Fruit fly (Drosophila melanogaster) whole organism, embryonic: ENCODE results near the gene Pdhb.

ENCODE experiments used
- Blimp-1 ChIP-seq: fragments of 200-800 bp; sonication (Bioruptor generic); optimal IDR thresholded peaks from 3 replicates; lab custom pipeline; 2018; ENCODE audit warnings: missing biosample characterization, missing genetic modification characterization, mild to moderate bottlenecking, moderate library complexity, missing genetic modification reagents
- CG11560 ChIP-seq: fragments of 200-800 bp; sonication (Bioruptor generic); IDR thresholded peaks from 3 replicates; pipeline ENCODE4 v1.3.6; 2022; ENCODE audit warnings: missing biosample characterization, missing genetic modification characterization
- CG12659 ChIP-seq: fragments of 200-800 bp; sonication (Bioruptor generic); optimal IDR thresholded peaks from 3 replicates; lab custom pipeline; 2017; ENCODE audit warnings: mild to moderate bottlenecking, missing biosample characterization, missing genetic modification reagents, missing genetic modification characterization
- CG15011 ChIP-seq: fragments of 200-800 bp; sonication (Bioruptor generic); optimal IDR thresholded peaks from 3 replicates; lab custom pipeline; 2018; ENCODE audit warnings: missing biosample characterization, mild to moderate bottlenecking, missing genetic modification characterization
- CG15601 ChIP-seq: fragments of 200-800 bp; sonication (Bioruptor generic); optimal IDR thresholded peaks from 3 replicates; lab custom pipeline; 2019; ENCODE audit warnings: missing biosample characterization, mild to moderate bottlenecking, missing genetic modification characterization, moderate library complexity
- CG16813 ChIP-seq: fragments of 200-800 bp; sonication (Bioruptor generic); IDR thresholded peaks from 3 replicates; pipeline ENCODE4 v1.3.6; 2022; ENCODE audit warnings: missing biosample characterization, missing genetic modification characterization; ENCODE audit not compliant: partially characterized antibody
- CG16815 ChIP-seq: fragments of 200-800 bp; sonication (Bioruptor generic); optimal IDR thresholded peaks from 3 replicates; lab custom pipeline; 2017; ENCODE audit warnings: missing biosample characterization, mild to moderate bottlenecking, missing genetic modification characterization
- CG17359 ChIP-seq: fragments of 200-800 bp; sonication (Bioruptor generic); optimal IDR thresholded peaks from 3 replicates; lab custom pipeline; 2018; ENCODE audit warnings: missing biosample characterization, mild to moderate bottlenecking, missing genetic modification characterization, moderate library complexity
- CG18476 ChIP-seq: fragments of 200-800 bp; sonication (Bioruptor generic); optimal IDR thresholded peaks from 2 replicates; lab custom pipeline; 2016; ENCODE audit warnings: missing biosample characterization, mild to moderate bottlenecking, missing genetic modification characterization
- CG2116 ChIP-seq: fragments of 200-800 bp; sonication (Bioruptor generic); optimal IDR thresholded peaks from 3 replicates; lab custom pipeline; 2018; ENCODE audit warnings: missing biosample characterization, mild to moderate bottlenecking, missing genetic modification characterization
- CG2875 ChIP-seq: fragments of 200-800 bp; sonication (Bioruptor generic); optimal IDR thresholded peaks from 2 replicates; lab custom pipeline; 2017; ENCODE audit warnings: missing biosample characterization, mild to moderate bottlenecking, missing genetic modification characterization, missing genetic modification reagents
- CG31365 ChIP-seq: fragments of 200-800 bp; sonication (Bioruptor generic); optimal IDR thresholded peaks from 2 replicates; lab custom pipeline; 2018; ENCODE audit warnings: missing biosample characterization, mild to moderate bottlenecking, missing genetic modification characterization
- CG34422 ChIP-seq: fragments of 200-800 bp; sonication (Bioruptor generic); IDR thresholded peaks from 3 replicates; pipeline ENCODE4 v1.3.6; 2022; ENCODE audit warnings: missing biosample characterization, missing genetic modification characterization
- CG4854 ChIP-seq: fragments of 200-800 bp; sonication (Bioruptor generic); optimal IDR thresholded peaks from 2 replicates; lab custom pipeline; 2016; ENCODE audit warnings: missing biosample characterization, missing genetic modification characterization, inconsistent platforms
- CG9876 ChIP-seq: fragments of 200-800 bp; sonication (Bioruptor generic); optimal IDR thresholded peaks from 2 replicates; lab custom pipeline; 2016; ENCODE audit warnings: missing biosample characterization, missing genetic modification characterization
- CHES-1-like ChIP-seq: fragments of 200-800 bp; sonication (Bioruptor generic); optimal IDR thresholded peaks from 2 replicates; lab custom pipeline; 2016; ENCODE audit warnings: missing biosample characterization, missing genetic modification characterization
- Dad ChIP-seq: fragments of 200-800 bp; sonication (Bioruptor generic); optimal IDR thresholded peaks from 3 replicates; lab custom pipeline; 2016; ENCODE audit warnings: missing biosample characterization, missing genetic modification characterization
- Drgx ChIP-seq: fragments of 200-800 bp; sonication (Bioruptor generic); IDR thresholded peaks from 2 replicates; pipeline ENCODE4 v1.3.6; 2022; ENCODE audit warnings: missing biosample characterization, missing genetic modification characterization
- Eip74EF ChIP-seq, 2 experiments: fragments of 200-800 bp in 1 of 2; fragments of >200 bp in 1 of 2; sonication (Bioruptor generic) in 1 of 2; optimal IDR thresholded peaks; 2 replicates each; lab custom pipeline; 2017 to 2019; ENCODE audit warnings: missing biosample characterization in 2 of 2, missing genetic modification characterization in 2 of 2, mild to moderate bottlenecking in 1 of 2, moderate library complexity in 1 of 2
- H15 ChIP-seq: fragments of 200-800 bp; sonication (Bioruptor generic); IDR thresholded peaks from 3 replicates; pipeline ENCODE4 v1.3.6; 2022; ENCODE audit warnings: missing biosample characterization, missing genetic modification characterization
- Hmx ChIP-seq: fragments of 200-800 bp; sonication (Bioruptor generic); optimal IDR thresholded peaks from 2 replicates; lab custom pipeline; 2016; ENCODE audit warnings: missing biosample characterization, missing genetic modification characterization
- Hr51 ChIP-seq, 2 experiments: fragments of 200-800 bp; sonication (Bioruptor generic); optimal IDR thresholded peaks; 2 replicates in 1 of 2; 3 replicates in 1 of 2; lab custom pipeline; 2016 to 2018; ENCODE audit warnings: missing biosample characterization in 2 of 2, missing genetic modification characterization in 2 of 2, mild to moderate bottlenecking in 1 of 2, moderate library complexity in 1 of 2
- Med ChIP-seq: fragments of 200-800 bp; sonication (Bioruptor generic); peaks from one replicate; lab custom pipeline; 2016; ENCODE audit warnings: missing biosample characterization, missing genetic modification characterization, mild to moderate bottlenecking, inconsistent platforms, moderate library complexity
- Meics ChIP-seq: fragments of 200-800 bp; sonication (Bioruptor generic); optimal IDR thresholded peaks from 2 replicates; lab custom pipeline; 2017; ENCODE audit warnings: missing biosample characterization, mild to moderate bottlenecking, missing genetic modification characterization
- NK7.1 ChIP-seq: fragments of 200-800 bp; sonication (Bioruptor generic); optimal IDR thresholded peaks from 3 replicates; lab custom pipeline; 2016; ENCODE audit warnings: missing biosample characterization, missing genetic modification characterization
- Oaz ChIP-seq: fragments of 200-800 bp; sonication (Bioruptor generic); IDR thresholded peaks from 2 replicates; pipeline ENCODE4 v1.3.6; 2022; ENCODE audit warnings: missing biosample characterization, missing genetic modification characterization
- Sin3A ChIP-seq: fragments of >200 bp; optimal IDR thresholded peaks from 2 replicates; lab custom pipeline; 2018
- Sry-β ChIP-seq: fragments of 200-800 bp; sonication (Bioruptor generic); optimal IDR thresholded peaks from 2 replicates; lab custom pipeline; 2018; ENCODE audit warnings: missing biosample characterization, mild to moderate bottlenecking, missing genetic modification characterization, moderate library complexity
- ap ChIP-seq: fragments of 200-800 bp; sonication (Bioruptor generic); IDR thresholded peaks from 2 replicates; pipeline ENCODE4 v1.3.6; 2022; ENCODE audit warnings: missing biosample characterization, missing genetic modification characterization
- cg ChIP-seq: fragments of 200-800 bp; sonication (Bioruptor generic); optimal IDR thresholded peaks from 3 replicates; lab custom pipeline; 2019; ENCODE audit warnings: missing biosample characterization, mild to moderate bottlenecking, missing genetic modification characterization, moderate library complexity
- chinmo ChIP-seq: fragments of 200-800 bp; sonication (Bioruptor generic); IDR thresholded peaks from 4 replicates; pipeline ENCODE4 v1.3.6; 2022; ENCODE audit warnings: missing biosample characterization, missing genetic modification characterization; ENCODE audit not compliant: partially characterized antibody
- dan ChIP-seq: fragments of 200-800 bp; sonication (Bioruptor generic); IDR thresholded peaks from 2 replicates; pipeline ENCODE4 v1.3.6; 2022; ENCODE audit warnings: missing biosample characterization, missing genetic modification characterization
- dmrt99B ChIP-seq: fragments of 200-800 bp; sonication (Bioruptor generic); optimal IDR thresholded peaks from 2 replicates; lab custom pipeline; 2018; ENCODE audit warnings: missing biosample characterization, mild to moderate bottlenecking, missing genetic modification characterization, moderate library complexity
- exex ChIP-seq: fragments of 200-800 bp; sonication (Bioruptor generic); optimal IDR thresholded peaks from 4 replicates; lab custom pipeline; 2018; ENCODE audit warnings: missing biosample characterization, mild to moderate bottlenecking, missing genetic modification characterization, moderate library complexity
- fd64A ChIP-seq: fragments of 200-800 bp; sonication (Bioruptor generic); optimal IDR thresholded peaks from 3 replicates; lab custom pipeline; 2018; ENCODE audit warnings: missing biosample characterization, mild to moderate bottlenecking, missing genetic modification characterization
- fu2 ChIP-seq: fragments of 200-800 bp; sonication (Bioruptor generic); optimal IDR thresholded peaks from 2 replicates; lab custom pipeline; 2016; ENCODE audit warnings: missing biosample characterization, missing genetic modification characterization
- grau ChIP-seq: fragments of 200-800 bp; optimal IDR thresholded peaks from 3 replicates; lab custom pipeline; 2019; ENCODE audit warnings: missing biosample characterization, mild to moderate bottlenecking, missing genetic modification characterization, moderate library complexity
- hth ChIP-seq: fragments of >200 bp; optimal IDR thresholded peaks from 2 replicates; lab custom pipeline; 2017; ENCODE audit warnings: inconsistent platforms
- insv ChIP-seq, 2 experiments: fragments of 200-800 bp; sonication (Bioruptor generic); optimal IDR thresholded peaks; 3 replicates each; lab custom pipeline; 2016 to 2018; ENCODE audit warnings: missing biosample characterization in 2 of 2, missing genetic modification characterization in 2 of 2
- pnt ChIP-seq: fragments of 200-800 bp; sonication (Bioruptor generic); optimal IDR thresholded peaks from 3 replicates; lab custom pipeline; 2016; ENCODE audit warnings: missing biosample characterization, missing genetic modification characterization
- row ChIP-seq: fragments of 200-800 bp; sonication (Bioruptor generic); IDR thresholded peaks from 3 replicates; pipeline ENCODE4 v1.3.6; 2022; ENCODE audit warnings: missing biosample characterization, missing genetic modification characterization
- sc ChIP-seq, 3 experiments: fragments of >200 bp in 2 of 3; fragments of 200-800 bp in 1 of 3; sonication (Bioruptor generic) in 1 of 3; optimal IDR thresholded peaks; 2 replicates in 2 of 3; 3 replicates in 1 of 3; lab custom pipeline; 2017; ENCODE audit warnings: mild to moderate bottlenecking in 1 of 3, missing biosample characterization in 1 of 3, missing genetic modification characterization in 1 of 3, missing genetic modification reagents in 1 of 3
- sens ChIP-seq: fragments of 200-800 bp; sonication (Bioruptor generic); peaks from one replicate; lab custom pipeline; 2016; ENCODE audit warnings: missing biosample characterization, missing genetic modification characterization
- slbo ChIP-seq: fragments of 200-800 bp; sonication (Bioruptor generic); IDR thresholded peaks from 2 replicates; pipeline ENCODE4 v1.3.6; 2022; ENCODE audit warnings: missing biosample characterization, missing genetic modification characterization
- ssp ChIP-seq: fragments of 200-800 bp; sonication (Bioruptor generic); IDR thresholded peaks from 2 replicates; pipeline ENCODE4 v1.3.6; 2022; ENCODE audit warnings: missing biosample characterization, missing genetic modification characterization
- toy ChIP-seq: fragments of 200-800 bp; sonication (Bioruptor generic); IDR thresholded peaks from 2 replicates; pipeline ENCODE4 v1.3.6; 2022; ENCODE audit warnings: missing biosample characterization, missing genetic modification characterization
- tx ChIP-seq: fragments of 200-800 bp; sonication (Bioruptor generic); optimal IDR thresholded peaks from 2 replicates; lab custom pipeline; 2016; ENCODE audit warnings: missing biosample characterization, missing genetic modification characterization
- vnd ChIP-seq: fragments of 200-800 bp; sonication (Bioruptor generic); IDR thresholded peaks from 3 replicates; pipeline ENCODE4 v1.3.6; 2022; ENCODE audit warnings: missing biosample characterization, missing genetic modification characterization; ENCODE audit not compliant: partially characterized antibody
- zen ChIP-seq: fragments of 200-800 bp; sonication (Bioruptor generic); optimal IDR thresholded peaks from 3 replicates; lab custom pipeline; 2018; ENCODE audit warnings: missing biosample characterization, mild to moderate bottlenecking, missing genetic modification characterization, moderate library complexity

The Pdhb gene

dm6 chr3R:29082511-29083296, 30.2 kb upstream of the Pdhb start:
- TF ChIP-seq grau (tag; lab: Kevin White, UChicago) = peak; percentile 5
- no peak for TF ChIP-seq zen (tag; lab: Kevin White, UChicago)
- TF ChIP-seq toy (GFP tag; lab: Robert Waterston, UW) = no peak
- no peak for TF ChIP-seq Hr51 (GFP tag; optimal IDR thresholded peaks at IDR 0.05; lab: Kevin White, UChicago)
- TF ChIP-seq CG31365 (tag; lab: Kevin White, UChicago) = no peak
- TF ChIP-seq Med (GFP tag; lab: Kevin White, UChicago) = no peak
- TF ChIP-seq Sry-β (GFP tag; lab: Kevin White, UChicago) = peak; percentile 79
- TF ChIP-seq cg (GFP tag; lab: Kevin White, UChicago) = no peak
- TF ChIP-seq CHES-1-like = no peak
- TF ChIP-seq CG17359 = no peak
- no peak for TF ChIP-seq fd64A (GFP tag; lab: Kevin White, UChicago)
- no peak for TF ChIP-seq H15 (GFP tag; lab: Robert Waterston, UW)
- no peak for TF ChIP-seq CG2875 (GFP tag; lab: Kevin White, UChicago)
- no peak for TF ChIP-seq Blimp-1 (GFP tag; lab: Kevin White, UChicago)
- TF ChIP-seq CG34422 (GFP tag; lab: Robert Waterston, UW) = no peak
- no peak for TF ChIP-seq vnd (GFP tag; lab: Robert Waterston, UW)
- TF ChIP-seq dmrt99B (tag; lab: Kevin White, UChicago) = peak; percentile 22
- TF ChIP-seq Drgx (GFP tag; lab: Robert Waterston, UW) = no peak
- peak; percentile 35; the same call in 1 of the 3 replicates for TF ChIP-seq row (GFP tag; lab: Robert Waterston, UW)
- TF ChIP-seq Meics (GFP tag; lab: Kevin White, UChicago) = no peak
- TF ChIP-seq pnt = no peak
- TF ChIP-seq CG15011 (GFP tag; lab: Kevin White, UChicago) = no peak
- TF ChIP-seq CG18476 (GFP tag; lab: Kevin White, UChicago) = no peak
- no peak for TF ChIP-seq CG12659 (GFP tag; lab: Kevin White, UChicago)
- TF ChIP-seq CG4854 = no peak
- TF ChIP-seq insv (GFP tag; optimal IDR thresholded peaks at IDR 0.05; lab: Kevin White, UChicago) = no peak
- 0 out of 3 replicates have a peak, but pooled peaks have one; percentile 28 for TF ChIP-seq CG16813
- no peak for TF ChIP-seq fu2 (GFP tag; lab: Kevin White, UChicago)
- no peak for TF ChIP-seq Oaz (GFP tag; lab: Robert Waterston, UW)
- TF ChIP-seq Eip74EF (GFP tag; optimal IDR thresholded peaks at IDR 0.05; lab: Kevin White, UChicago) = no peak
- TF ChIP-seq CG2116 (GFP tag; lab: Kevin White, UChicago) = no peak
- TF ChIP-seq chinmo (GFP tag; lab: Robert Waterston, UW) = no peak
- TF ChIP-seq CG11560 = no peak
- TF ChIP-seq slbo = no peak
- peak; percentile 44 for TF ChIP-seq sens
- no peak for TF ChIP-seq ap
- TF ChIP-seq Hmx (GFP tag; lab: Kevin White, UChicago) = no peak
- TF ChIP-seq NK7.1 (GFP tag; lab: Kevin White, UChicago) = no peak
- peak; percentile 3 for TF ChIP-seq CG15601
- no peak for TF ChIP-seq ssp (GFP tag; lab: Robert Waterston, UW)
- TF ChIP-seq CG9876 (GFP tag; lab: Kevin White, UChicago) = no peak
- TF ChIP-seq CG16815 (GFP tag; lab: Kevin White, UChicago) = no peak
- no peak for TF ChIP-seq hth (lab: Kevin White, UChicago)
- TF ChIP-seq dan (GFP tag; lab: Robert Waterston, UW) = no peak
- TF ChIP-seq tx (GFP tag; lab: Kevin White, UChicago) = no peak
- TF ChIP-seq sc (optimal IDR thresholded peaks at IDR 0.05; lab: Kevin White, UChicago) = no peak
- no peak for TF ChIP-seq sc (GFP tag; optimal IDR thresholded peaks at IDR 0.05; lab: Kevin White, UChicago)
- no peak for TF ChIP-seq exex (tag; lab: Kevin White, UChicago)
- TF ChIP-seq Dad = no peak
- TF ChIP-seq Sin3A (lab: Kevin White, UChicago) = no peak
